Worm (Caenorhabditis elegans) whole organism, L2 larva: Measurements from ENCODE around the gene B0024.3.

Source experiments
- C34F6.9 ChIP-seq: fragments of 150-350 bp; optimal IDR thresholded peaks from 2 replicates; lab custom pipeline; 2014; ENCODE audit warnings: missing biosample characterization, missing genetic modification characterization
- F13H6.1 ChIP-seq: sonication (generic microtip); optimal IDR thresholded peaks from 2 replicates; lab custom pipeline; 2016; ENCODE audit warnings: missing genetic modification characterization, missing compliant biosample characterization
- R02D3.7 ChIP-seq: fragments of 150-350 bp; optimal IDR thresholded peaks from 2 replicates; lab custom pipeline; 2014; ENCODE audit warnings: missing biosample characterization, missing genetic modification characterization
- ZK546.5 ChIP-seq: sonication (generic microtip); optimal IDR thresholded peaks from 2 replicates; lab custom pipeline; 2017; ENCODE audit warnings: missing biosample characterization, missing genetic modification characterization
- alr-1 ChIP-seq: fragments of 150-350 bp; optimal IDR thresholded peaks from 2 replicates; lab custom pipeline; 2014; ENCODE audit warnings: missing biosample characterization, missing genetic modification characterization
- aly-2 ChIP-seq: fragments of 150-350 bp; optimal IDR thresholded peaks from 2 replicates; lab custom pipeline; 2014; ENCODE audit warnings: missing biosample characterization, missing genetic modification characterization
- ama-1 ChIP-seq: fragments of 150-350 bp; optimal IDR thresholded peaks from 2 replicates; lab custom pipeline; 2018; ENCODE audit warnings: inconsistent platforms
- blmp-1 ChIP-seq: sonication (generic microtip); optimal IDR thresholded peaks from 2 replicates; lab custom pipeline; 2017; ENCODE audit warnings: missing genetic modification characterization, mild to moderate bottlenecking, missing compliant biosample characterization, antibody characterized with exemption, moderate library complexity; ENCODE audit not compliant: insufficient read depth
- ceh-16 ChIP-seq: fragments of 150-350 bp; optimal IDR thresholded peaks from 2 replicates; lab custom pipeline; 2014; ENCODE audit warnings: missing biosample characterization, missing genetic modification characterization
- ceh-82 ChIP-seq: fragments of 150-350 bp; optimal IDR thresholded peaks from 2 replicates; lab custom pipeline; 2014; ENCODE audit warnings: missing biosample characterization, missing genetic modification characterization
- crh-2 ChIP-seq: sonication (generic microtip); optimal IDR thresholded peaks from 2 replicates; lab custom pipeline; 2017; ENCODE audit warnings: missing biosample characterization, missing genetic modification characterization
- dmd-4 ChIP-seq: sonication (generic microtip); optimal IDR thresholded peaks from 2 replicates; lab custom pipeline; 2017; ENCODE audit warnings: missing biosample characterization, missing genetic modification characterization
- elt-1 ChIP-seq: fragments of 150-350 bp; optimal IDR thresholded peaks from 2 replicates; lab custom pipeline; 2014; ENCODE audit warnings: missing biosample characterization, missing genetic modification characterization
- elt-3 ChIP-seq: sonication (generic microtip); optimal IDR thresholded peaks from 2 replicates; lab custom pipeline; 2017; ENCODE audit warnings: missing biosample characterization, missing genetic modification characterization
- gmeb-1 ChIP-seq: fragments of 150-350 bp; optimal IDR thresholded peaks from 2 replicates; lab custom pipeline; 2014; ENCODE audit warnings: missing biosample characterization, missing genetic modification characterization
- lin-11 ChIP-seq: fragments of 150-350 bp; sonication (generic microtip); optimal IDR thresholded peaks from 2 replicates; lab custom pipeline; 2014; ENCODE audit warnings: missing biosample characterization, missing genetic modification characterization, inconsistent platforms, mixed read lengths
- lin-13 ChIP-seq: fragments of 150-350 bp; optimal IDR thresholded peaks from 2 replicates; lab custom pipeline; 2014; ENCODE audit warnings: missing biosample characterization, missing genetic modification reagents, missing genetic modification characterization
- lsy-2 ChIP-seq, 2 experiments: fragments of 150-350 bp in 1 of 2; sonication (generic microtip) in 1 of 2; optimal IDR thresholded peaks; 2 replicates each; lab custom pipeline; 2014 to 2017; ENCODE audit warnings: missing biosample characterization in 2 of 2, missing genetic modification characterization in 2 of 2
- mab-5 ChIP-seq: fragments of 150-350 bp; optimal IDR thresholded peaks from 2 replicates; lab custom pipeline; 2014; ENCODE audit warnings: missing biosample characterization, missing genetic modification characterization
- mbf-1 ChIP-seq: sonication (generic microtip); optimal IDR thresholded peaks from 2 replicates; lab custom pipeline; 2017; ENCODE audit warnings: missing biosample characterization, missing genetic modification characterization
- mdl-1 ChIP-seq, 2 experiments: fragments of 150-350 bp in 1 of 2; sonication (generic microtip) in 1 of 2; optimal IDR thresholded peaks; 2 replicates each; lab custom pipeline; 2017; ENCODE audit warnings: missing biosample characterization in 2 of 2, missing genetic modification characterization in 2 of 2
- nhr-11 ChIP-seq: fragments of 150-350 bp; optimal IDR thresholded peaks from 2 replicates; lab custom pipeline; 2014; ENCODE audit warnings: missing biosample characterization, missing genetic modification characterization
- nhr-12 ChIP-seq: fragments of 150-350 bp; optimal IDR thresholded peaks from 2 replicates; lab custom pipeline; 2014; ENCODE audit warnings: missing biosample characterization, missing genetic modification characterization
- nhr-129 ChIP-seq: fragments of 150-350 bp; optimal IDR thresholded peaks from 2 replicates; lab custom pipeline; 2014; ENCODE audit warnings: missing biosample characterization, missing genetic modification characterization
- nhr-21 ChIP-seq: fragments of 150-350 bp; optimal IDR thresholded peaks from 2 replicates; lab custom pipeline; 2014; ENCODE audit warnings: missing biosample characterization, missing genetic modification characterization
- nhr-237 ChIP-seq: fragments of 150-350 bp; optimal IDR thresholded peaks from 2 replicates; lab custom pipeline; 2014; ENCODE audit warnings: missing biosample characterization, missing genetic modification characterization
- nhr-6 ChIP-seq: fragments of 150-350 bp; optimal IDR thresholded peaks from 2 replicates; lab custom pipeline; 2014; ENCODE audit warnings: missing biosample characterization, missing genetic modification characterization
- nhr-77 ChIP-seq: fragments of 150-350 bp; optimal IDR thresholded peaks from 2 replicates; lab custom pipeline; 2014; ENCODE audit warnings: missing biosample characterization, missing genetic modification characterization
- peb-1 ChIP-seq: fragments of 150-350 bp; optimal IDR thresholded peaks from 2 replicates; lab custom pipeline; 2014; ENCODE audit warnings: missing biosample characterization, missing genetic modification characterization
- sem-4 ChIP-seq: fragments of 150-350 bp; optimal IDR thresholded peaks from 2 replicates; lab custom pipeline; 2014; ENCODE audit warnings: missing biosample characterization, missing genetic modification reagents, missing genetic modification characterization
- skn-1 ChIP-seq: sonication (generic microtip); optimal IDR thresholded peaks from 2 replicates; lab custom pipeline; 2017; ENCODE audit warnings: missing biosample characterization, missing genetic modification characterization
- sma-3 ChIP-seq: sonication (generic microtip); optimal IDR thresholded peaks from 2 replicates; lab custom pipeline; 2016; ENCODE audit warnings: missing genetic modification reagents, missing genetic modification characterization, missing compliant biosample characterization
- sma-9 ChIP-seq, 2 experiments: fragments of 150-350 bp in 1 of 2; sonication (generic microtip) in 1 of 2; optimal IDR thresholded peaks; 2 replicates each; lab custom pipeline; 2014 to 2016; ENCODE audit warnings: missing genetic modification characterization in 2 of 2, mild to moderate bottlenecking in 1 of 2, missing biosample characterization in 1 of 2, missing compliant biosample characterization in 1 of 2, missing genetic modification reagents in 1 of 2, moderate library complexity in 1 of 2
- unc-39 ChIP-seq: fragments of 150-350 bp; optimal IDR thresholded peaks from 2 replicates; lab custom pipeline; 2014; ENCODE audit warnings: missing biosample characterization, missing genetic modification characterization
- unc-55 ChIP-seq: fragments of 150-350 bp; sonication (generic microtip); optimal IDR thresholded peaks from 3 replicates; lab custom pipeline; 2014; ENCODE audit warnings: missing biosample characterization, missing genetic modification reagents, missing genetic modification characterization
- unc-62 ChIP-seq: fragments of 150-350 bp; optimal IDR thresholded peaks from 2 replicates; lab custom pipeline; 2014; ENCODE audit warnings: missing biosample characterization, missing genetic modification reagents, missing genetic modification characterization
- zag-1 ChIP-seq: fragments of 150-350 bp; optimal IDR thresholded peaks from 2 replicates; lab custom pipeline; 2014; ENCODE audit warnings: missing biosample characterization, missing genetic modification characterization
- ztf-1 ChIP-seq: fragments of 200-800 bp; sonication (Bioruptor generic); conservative IDR thresholded peaks from 2 replicates; pipeline ENCODE4 v1.3.6; 2022; ENCODE audit warnings: missing genetic modification characterization, missing compliant biosample characterization
- ztf-11 ChIP-seq: sonication (generic microtip); optimal IDR thresholded peaks from 2 replicates; lab custom pipeline; 2017; ENCODE audit warnings: missing biosample characterization, missing genetic modification characterization
- ztf-4 ChIP-seq: fragments of 150-350 bp; optimal IDR thresholded peaks from 2 replicates; lab custom pipeline; 2014; ENCODE audit warnings: missing biosample characterization, missing genetic modification characterization

B0024.3 gene

ce11 chrV:10287260-10287659, at the start of gene B0024.3:
B0024.3 (plus strand) TSS chrV:10287560.
- no peak for TF ChIP-seq sma-3 (GFP tag; lab: Kevin White, UChicago)
- TF ChIP-seq lin-13 (GFP tag; lab: Kevin White, UChicago), result no peak
- no peak for TF ChIP-seq C34F6.9 (tag; lab: Kevin White, UChicago)
- no peak for TF ChIP-seq dmd-4 (tag; lab: Kevin White, UChicago)
- TF ChIP-seq skn-1, result no peak
- no peak for TF ChIP-seq peb-1 (tag; lab: Kevin White, UChicago)
- TF ChIP-seq ceh-82, result no peak
- TF ChIP-seq nhr-237 (tag; lab: Kevin White, UChicago), result no peak
- no peak for TF ChIP-seq R02D3.7 (tag; lab: Kevin White, UChicago)
- no peak for TF ChIP-seq nhr-77 (tag; lab: Kevin White, UChicago)
- TF ChIP-seq lin-11 (tag; lab: Kevin White, UChicago), result no peak
- no peak for TF ChIP-seq nhr-21 (tag; lab: Kevin White, UChicago)

DNA sequence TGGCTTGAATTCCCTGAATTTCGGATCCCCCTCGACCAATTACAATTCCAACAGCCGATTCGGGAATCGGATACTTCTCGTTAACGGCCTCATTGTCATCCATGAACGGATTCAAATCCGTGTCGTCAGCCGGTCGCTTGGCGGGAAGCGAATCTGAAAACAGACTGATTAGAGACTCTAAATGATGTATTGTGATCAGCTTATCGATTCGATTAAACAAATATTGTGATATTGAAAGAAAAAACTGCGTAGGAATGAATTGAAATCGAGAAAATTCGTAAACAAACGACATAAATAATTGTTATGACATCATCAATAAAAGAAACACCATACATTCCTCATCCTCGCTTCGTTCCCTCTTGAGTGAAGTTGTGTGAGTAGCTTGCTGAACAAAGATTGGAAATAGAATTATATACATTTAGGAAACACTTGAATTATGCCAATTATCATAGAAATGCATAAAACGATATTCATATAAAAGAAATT, 49.4 kb upstream of the B0024.3 start:
- TF ChIP-seq C34F6.9 (tag; lab: Kevin White, UChicago) (no peak), ceh-16 (no peak), nhr-11 (tag; lab: Kevin White, UChicago) (no peak)

- peak; percentile 29 for TF ChIP-seq nhr-129 (tag; lab: Kevin White, UChicago)
- TF ChIP-seq nhr-237 (tag; lab: Kevin White, UChicago), result no peak
- TF ChIP-seq zag-1 (tag; lab: Kevin White, UChicago), result no peak
- TF ChIP-seq aly-2 (tag; lab: Kevin White, UChicago), result no peak
- TF ChIP-seq sem-4 (tag; lab: Kevin White, UChicago), result no peak
- no peak for TF ChIP-seq ceh-16
- TF ChIP-seq nhr-21 (tag; lab: Kevin White, UChicago), result no peak
- TF ChIP-seq gmeb-1 (tag; lab: Kevin White, UChicago), result no peak
- no peak for TF ChIP-seq crh-2 (tag; lab: Kevin White, UChicago)
- peak; percentile 29 for TF ChIP-seq ama-1
- TF ChIP-seq elt-1, result no peak
- TF ChIP-seq ztf-4 (tag; lab: Kevin White, UChicago), result no peak
- TF ChIP-seq sma-3 (GFP tag; lab: Kevin White, UChicago), result no peak
- TF ChIP-seq nhr-11 (tag; lab: Kevin White, UChicago), result no peak
- peak; percentile 64 for TF ChIP-seq lin-11 (tag; lab: Kevin White, UChicago)
- no peak for TF ChIP-seq elt-3 (tag; lab: Kevin White, UChicago)
- TF ChIP-seq unc-62 (GFP tag; lab: Kevin White, UChicago), result no peak
- no peak for TF ChIP-seq mdl-1 (tag; optimal IDR thresholded peaks at IDR 0.05; lab: Kevin White, UChicago)
- no peak for TF ChIP-seq ztf-11 (tag; lab: Kevin White, UChicago)
- TF ChIP-seq peb-1 (tag; lab: Kevin White, UChicago), result no peak
- TF ChIP-seq mbf-1 (tag; lab: Kevin White, UChicago), result no peak
- TF ChIP-seq nhr-12 (tag; lab: Kevin White, UChicago), result no peak
- no peak for TF ChIP-seq nhr-6 (tag; lab: Kevin White, UChicago)
- no peak for TF ChIP-seq mab-5 (tag; lab: Kevin White, UChicago)
- no peak for TF ChIP-seq F13H6.1 (tag; lab: Kevin White, UChicago)
- TF ChIP-seq lin-13 (GFP tag; lab: Kevin White, UChicago), result no peak
- peak; percentile 50 for TF ChIP-seq C34F6.9 (tag; lab: Kevin White, UChicago)
- TF ChIP-seq unc-39 (tag; lab: Kevin White, UChicago), result no peak
- no peak for TF ChIP-seq ZK546.5 (tag; lab: Kevin White, UChicago)
- no peak for TF ChIP-seq ceh-82
- TF ChIP-seq alr-1 (tag; lab: Kevin White, UChicago), result no peak
- TF ChIP-seq unc-55 (GFP tag; lab: Kevin White, UChicago), result peak; percentile 33
- TF ChIP-seq lsy-2 (tag; optimal IDR thresholded peaks at IDR 0.05; lab: Kevin White, UChicago), result peak in 1 of 2 experiments; percentile 43
- TF ChIP-seq sma-9 (GFP tag; optimal IDR thresholded peaks at IDR 0.05; lab: Kevin White, UChicago), result no peak
- TF ChIP-seq sma-9 (tag; optimal IDR thresholded peaks at IDR 0.05; lab: Kevin White, UChicago), result no peak
- TF ChIP-seq skn-1, result no peak
- TF ChIP-seq nhr-77 (tag; lab: Kevin White, UChicago), result no peak
- TF ChIP-seq ztf-1 (GFP tag; lab: Robert Waterston, UW), result no peak
- no peak for TF ChIP-seq blmp-1 (tag; lab: Kevin White, UChicago)
- TF ChIP-seq, all 48 proteins: peak for 6
Observed at ce11 chrV:10238665-10239064, 48.7 kb upstream of the B0024.3 start, which contains the start of gene fubl-1. fubl-1 (minus strand) TSS chrV:10238866.
